Fruit fly (Drosophila melanogaster) whole organism, embryonic: ENCODE data around the gene Acat1.

Source experiments
- Abd-B ChIP-seq: fragments of 200-800 bp; sonication (Bioruptor generic); optimal IDR thresholded peaks from 2 replicates; lab custom pipeline; 2018; ENCODE audit warnings: missing biosample characterization, mild to moderate bottlenecking, missing genetic modification characterization, moderate library complexity
- Adf1 ChIP-seq: fragments of 200-800 bp; sonication (Bioruptor generic); IDR thresholded peaks from 2 replicates; pipeline ENCODE4 v1.3.6; 2022; ENCODE audit warnings: missing biosample characterization, missing genetic modification characterization
- Atf6 ChIP-seq: fragments of 200-800 bp; sonication (Bioruptor generic); IDR thresholded peaks from 2 replicates; pipeline ENCODE4 v1.3.6; 2022; ENCODE audit warnings: missing biosample characterization, missing genetic modification characterization
- B-H1 ChIP-seq: fragments of 200-800 bp; sonication (Bioruptor generic); IDR thresholded peaks from 3 replicates; pipeline ENCODE4 v1.3.6; 2022; ENCODE audit warnings: missing biosample characterization, missing genetic modification characterization
- CG10321 ChIP-seq: fragments of 200-800 bp; sonication (Bioruptor generic); IDR thresholded peaks from 2 replicates; pipeline ENCODE4 v1.3.6; 2022; ENCODE audit warnings: missing biosample characterization, missing genetic modification characterization
- CG11085 ChIP-seq: fragments of 200-800 bp; sonication (Bioruptor generic); IDR thresholded peaks from 2 replicates; pipeline ENCODE4 v1.3.6; 2022; ENCODE audit warnings: missing biosample characterization, missing genetic modification characterization
- CG11456 ChIP-seq: fragments of 200-800 bp; sonication (Bioruptor generic); IDR thresholded peaks from 3 replicates; pipeline ENCODE4 v1.3.6; 2022; ENCODE audit warnings: missing biosample characterization, missing genetic modification characterization
- CG12104 ChIP-seq: fragments of 200-800 bp; sonication (Bioruptor generic); optimal IDR thresholded peaks from 3 replicates; lab custom pipeline; 2016; ENCODE audit warnings: missing biosample characterization, missing genetic modification characterization
- CG1233 ChIP-seq: fragments of 200-800 bp; sonication (Bioruptor generic); optimal IDR thresholded peaks from 4 replicates; lab custom pipeline; 2018; ENCODE audit warnings: missing biosample characterization, mild to moderate bottlenecking, missing genetic modification characterization
- CG13296 ChIP-seq: fragments of 200-800 bp; sonication (Bioruptor generic); optimal IDR thresholded peaks from 3 replicates; lab custom pipeline; 2018; ENCODE audit warnings: missing biosample characterization, mild to moderate bottlenecking, missing genetic modification characterization
- CG14050 ChIP-seq: fragments of 200-800 bp; sonication (Bioruptor generic); IDR thresholded peaks from 3 replicates; pipeline ENCODE4 v1.3.6; 2022; ENCODE audit warnings: missing biosample characterization, missing genetic modification characterization
- CG15011 ChIP-seq: fragments of 200-800 bp; sonication (Bioruptor generic); optimal IDR thresholded peaks from 3 replicates; lab custom pipeline; 2018; ENCODE audit warnings: missing biosample characterization, mild to moderate bottlenecking, missing genetic modification characterization
- CG15269 ChIP-seq: fragments of 200-800 bp; sonication (Bioruptor generic); optimal IDR thresholded peaks from 2 replicates; lab custom pipeline; 2018; ENCODE audit warnings: missing biosample characterization, mild to moderate bottlenecking, missing genetic modification characterization, moderate library complexity
- CG17361 ChIP-seq: fragments of 200-800 bp; sonication (Bioruptor generic); IDR thresholded peaks from 3 replicates; pipeline ENCODE4 v1.3.6; 2022; ENCODE audit warnings: missing biosample characterization, missing genetic modification characterization
- CG17912 ChIP-seq: fragments of 200-800 bp; sonication (Bioruptor generic); optimal IDR thresholded peaks from 2 replicates; lab custom pipeline; 2018; ENCODE audit warnings: missing biosample characterization, mild to moderate bottlenecking, missing genetic modification characterization
- CG2120 ChIP-seq: fragments of 200-800 bp; sonication (Bioruptor generic); optimal IDR thresholded peaks from 3 replicates; lab custom pipeline; 2016; ENCODE audit warnings: missing biosample characterization, missing genetic modification characterization
- CG2129 ChIP-seq: fragments of 200-800 bp; sonication (Bioruptor generic); IDR thresholded peaks from 2 replicates; pipeline ENCODE4 v1.3.6; 2022; ENCODE audit warnings: missing biosample characterization, missing genetic modification characterization; ENCODE audit not compliant: partially characterized antibody
- CG31224 ChIP-seq: fragments of 200-800 bp; sonication (Bioruptor generic); IDR thresholded peaks from 2 replicates; pipeline ENCODE4 v1.3.6; 2022; ENCODE audit warnings: missing biosample characterization, missing genetic modification characterization
- CG31365 ChIP-seq: fragments of 200-800 bp; sonication (Bioruptor generic); optimal IDR thresholded peaks from 2 replicates; lab custom pipeline; 2018; ENCODE audit warnings: missing biosample characterization, mild to moderate bottlenecking, missing genetic modification characterization
- CG3163 ChIP-seq: fragments of 200-800 bp; sonication (Bioruptor generic); optimal IDR thresholded peaks from 3 replicates; lab custom pipeline; 2016; ENCODE audit warnings: missing biosample characterization, missing genetic modification characterization
- CG6272 ChIP-seq: fragments of 200-800 bp; sonication (Bioruptor generic); IDR thresholded peaks from 2 replicates; pipeline ENCODE4 v1.3.6; 2022; ENCODE audit warnings: missing biosample characterization, missing genetic modification characterization
- CG7987 ChIP-seq: fragments of 200-800 bp; sonication (Bioruptor generic); optimal IDR thresholded peaks from 2 replicates; lab custom pipeline; 2018; ENCODE audit warnings: missing biosample characterization, mild to moderate bottlenecking, missing genetic modification characterization, moderate library complexity
- CG8290 ChIP-seq, 3 experiments: fragments of 200-800 bp; sonication (Bioruptor generic); optimal IDR thresholded peaks; 2 replicates each; lab custom pipeline; 2016 to 2019; ENCODE audit warnings: missing biosample characterization in 3 of 3, missing genetic modification characterization in 3 of 3, mild to moderate bottlenecking in 2 of 3, moderate library complexity in 1 of 3
- D19B ChIP-seq: fragments of 200-800 bp; sonication (Bioruptor generic); optimal IDR thresholded peaks from 2 replicates; lab custom pipeline; 2017; ENCODE audit warnings: missing biosample characterization, mild to moderate bottlenecking, missing genetic modification characterization
- Fer3 ChIP-seq: fragments of 200-800 bp; sonication (Bioruptor generic); optimal IDR thresholded peaks from 2 replicates; lab custom pipeline; 2018; ENCODE audit warnings: missing biosample characterization, mild to moderate bottlenecking, missing genetic modification characterization, moderate library complexity
- HLH3B ChIP-seq: fragments of 200-800 bp; sonication (Bioruptor generic); IDR thresholded peaks from 2 replicates; pipeline ENCODE4 v1.3.6; 2022; ENCODE audit warnings: missing biosample characterization, missing genetic modification characterization
- NK7.1 ChIP-seq: fragments of 200-800 bp; sonication (Bioruptor generic); optimal IDR thresholded peaks from 3 replicates; lab custom pipeline; 2016; ENCODE audit warnings: missing biosample characterization, missing genetic modification characterization
- PHDP ChIP-seq: fragments of 200-800 bp; sonication (Bioruptor generic); optimal IDR thresholded peaks from 3 replicates; lab custom pipeline; 2018; ENCODE audit warnings: missing biosample characterization, mild to moderate bottlenecking, missing genetic modification characterization, moderate library complexity
- Sox100B ChIP-seq: fragments of 200-800 bp; sonication (Bioruptor generic); optimal IDR thresholded peaks from 3 replicates; lab custom pipeline; 2018; ENCODE audit warnings: missing biosample characterization, mild to moderate bottlenecking, missing genetic modification characterization
- TFAM ChIP-seq: fragments of 200-800 bp; sonication (Bioruptor generic); optimal IDR thresholded peaks from 2 replicates; lab custom pipeline; 2017; ENCODE audit warnings: missing biosample characterization, missing genetic modification characterization, inconsistent platforms
- aop ChIP-seq: fragments of 200-800 bp; sonication (Bioruptor generic); IDR thresholded peaks from 2 replicates; pipeline ENCODE4 v1.3.6; 2022; ENCODE audit warnings: missing biosample characterization, missing genetic modification characterization
- ara ChIP-seq: fragments of 200-800 bp; sonication (Bioruptor generic); IDR thresholded peaks from 2 replicates; pipeline ENCODE4 v1.3.6; 2022; ENCODE audit warnings: missing biosample characterization, missing genetic modification characterization
- ash1 ChIP-seq: fragments of 200-800 bp; sonication (Bioruptor generic); optimal IDR thresholded peaks from 2 replicates; lab custom pipeline; 2018; ENCODE audit warnings: missing biosample characterization, mild to moderate bottlenecking, missing genetic modification characterization
- bsh ChIP-seq, 2 experiments: fragments of 200-800 bp; sonication (Bioruptor generic); optimal IDR thresholded peaks; 2 replicates each; lab custom pipeline; 2017 to 2018; ENCODE audit warnings: mild to moderate bottlenecking in 2 of 2, missing biosample characterization in 2 of 2, missing genetic modification characterization in 2 of 2, moderate library complexity in 1 of 2
- chn ChIP-seq: fragments of 200-800 bp; sonication (Bioruptor generic); optimal IDR thresholded peaks from 2 replicates; lab custom pipeline; 2016; ENCODE audit warnings: missing biosample characterization, missing genetic modification characterization
- exex ChIP-seq: fragments of 200-800 bp; sonication (Bioruptor generic); optimal IDR thresholded peaks from 4 replicates; lab custom pipeline; 2018; ENCODE audit warnings: missing biosample characterization, mild to moderate bottlenecking, missing genetic modification characterization, moderate library complexity
- hbn ChIP-seq: fragments of 200-800 bp; sonication (Bioruptor generic); IDR thresholded peaks from 2 replicates; pipeline ENCODE4 v1.3.6; 2022; ENCODE audit warnings: missing biosample characterization, missing genetic modification characterization; ENCODE audit not compliant: partially characterized antibody
- jumu ChIP-seq: fragments of 200-800 bp; sonication (Bioruptor generic); optimal IDR thresholded peaks from 3 replicates; lab custom pipeline; 2016; ENCODE audit warnings: missing biosample characterization, missing genetic modification characterization
- kay ChIP-seq: fragments of 200-800 bp; sonication (Bioruptor generic); optimal IDR thresholded peaks from 2 replicates; lab custom pipeline; 2016; ENCODE audit warnings: missing biosample characterization, missing genetic modification characterization
- lab ChIP-seq: fragments of 200-800 bp; sonication (Bioruptor generic); optimal IDR thresholded peaks from 3 replicates; lab custom pipeline; 2017; ENCODE audit warnings: missing biosample characterization, missing genetic modification characterization, mild to moderate bottlenecking, moderate library complexity, missing genetic modification reagents
- luna ChIP-seq: fragments of 200-800 bp; sonication (Bioruptor generic); optimal IDR thresholded peaks from 2 replicates; lab custom pipeline; 2016; ENCODE audit warnings: missing biosample characterization, missing genetic modification characterization
- mld ChIP-seq: fragments of 200-800 bp; sonication (Bioruptor generic); IDR thresholded peaks from 3 replicates; pipeline ENCODE4 v1.3.6; 2022; ENCODE audit warnings: missing biosample characterization, missing genetic modification characterization; ENCODE audit not compliant: partially characterized antibody
- pho ChIP-seq: fragments of 200-800 bp; sonication (Bioruptor generic); optimal IDR thresholded peaks from 2 replicates; lab custom pipeline; 2016; ENCODE audit warnings: missing biosample characterization, missing genetic modification characterization
- pum ChIP-seq: fragments of 200-800 bp; sonication (Bioruptor generic); optimal IDR thresholded peaks from 2 replicates; lab custom pipeline; 2016; ENCODE audit warnings: missing biosample characterization, missing genetic modification characterization
- scrt ChIP-seq: fragments of 200-800 bp; sonication (Bioruptor generic); optimal IDR thresholded peaks from 2 replicates; lab custom pipeline; 2018; ENCODE audit warnings: missing biosample characterization, mild to moderate bottlenecking, missing genetic modification characterization, moderate library complexity
- slou ChIP-seq: fragments of 200-800 bp; sonication (Bioruptor generic); optimal IDR thresholded peaks from 3 replicates; lab custom pipeline; 2016; ENCODE audit warnings: missing biosample characterization, missing genetic modification characterization
- tup ChIP-seq: fragments of 200-800 bp; sonication (Bioruptor generic); optimal IDR thresholded peaks from 2 replicates; lab custom pipeline; 2016; ENCODE audit warnings: missing biosample characterization, mild to moderate bottlenecking, missing genetic modification characterization, moderate library complexity
- yki ChIP-seq: fragments of >200 bp; optimal IDR thresholded peaks from 3 replicates; lab custom pipeline; 2018
- zen ChIP-seq: fragments of 200-800 bp; sonication (Bioruptor generic); optimal IDR thresholded peaks from 3 replicates; lab custom pipeline; 2018; ENCODE audit warnings: missing biosample characterization, mild to moderate bottlenecking, missing genetic modification characterization, moderate library complexity

Gene Acat1

DNA sequence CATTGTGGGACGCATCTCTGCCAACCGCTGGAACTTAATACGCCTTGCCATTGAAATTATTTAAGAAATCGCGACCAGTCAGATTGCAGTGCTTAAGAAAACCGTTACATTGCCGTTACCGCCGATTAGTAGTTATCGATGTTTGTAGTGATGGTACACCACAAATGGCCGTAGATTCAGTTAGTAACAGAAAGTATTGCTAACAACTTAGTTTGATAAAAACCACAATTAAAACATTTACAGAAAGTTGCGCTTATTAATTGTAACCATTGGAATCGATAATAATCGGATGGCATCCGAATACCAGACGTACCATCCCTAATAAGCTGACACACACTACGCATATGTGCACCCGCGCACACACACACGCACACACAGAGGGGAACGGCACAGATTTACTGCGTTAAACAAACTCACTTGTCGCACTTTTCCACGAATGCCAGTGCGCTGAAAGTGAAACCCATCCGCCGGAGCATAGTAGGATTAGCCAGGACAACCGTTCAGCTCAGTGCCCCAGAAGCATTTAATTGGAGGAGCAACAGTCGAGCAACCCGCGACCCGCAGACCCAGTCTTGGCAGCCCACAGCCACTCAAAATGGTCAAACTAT, 31.6 kb upstream of the Acat1 start, which contains the start of the genes hdm and Ykt6 (continued):
- peak; percentile 60 for TF ChIP-seq tup (GFP tag; lab: Kevin White, UChicago)
- peak; percentile 59 for TF ChIP-seq CG13296 (GFP tag; lab: Kevin White, UChicago)
- peak; percentile 43; the same call in 1 of the 2 replicates for TF ChIP-seq aop
- no peak for TF ChIP-seq CG15269 (tag; lab: Kevin White, UChicago)
- TF ChIP-seq zen (tag; lab: Kevin White, UChicago) = peak; percentile 71
- no peak; the same call in 2 of the 3 replicates for TF ChIP-seq CG17361
- peak; percentile 93 for TF ChIP-seq CG2129 (GFP tag; lab: Robert Waterston, UW)
- TF ChIP-seq pum (GFP tag; lab: Kevin White, UChicago) = peak; percentile 80
- peak; percentile 56 for TF ChIP-seq CG1233 (GFP tag; lab: Kevin White, UChicago)
- TF ChIP-seq CG31365 (tag; lab: Kevin White, UChicago) = peak; percentile 36
- peak; percentile 44; the same call in 2 of the 3 replicates for TF ChIP-seq B-H1 (GFP tag; lab: Robert Waterston, UW)
- TF ChIP-seq jumu (GFP tag; lab: Kevin White, UChicago) = peak; percentile 86
- TF ChIP-seq TFAM (GFP tag; lab: Kevin White, UChicago) = no peak
- TF ChIP-seq CG3163 = peak; percentile 73
- peak; percentile 66 for TF ChIP-seq CG31224
- TF ChIP-seq CG17912 (GFP tag; lab: Kevin White, UChicago) = no peak
- peak; percentile 49 for TF ChIP-seq exex (tag; lab: Kevin White, UChicago)
- no peak for TF ChIP-seq yki (lab: Kevin White, UChicago)
- peak; percentile 68 for TF ChIP-seq CG8290 (GFP tag; optimal IDR thresholded peaks at IDR 0.05; lab: Kevin White, UChicago)
- peak in 1 of 2 experiments; percentile 14 for TF ChIP-seq CG8290 (tag; optimal IDR thresholded peaks at IDR 0.05; lab: Kevin White, UChicago)
- peak; percentile 76 for TF ChIP-seq chn (GFP tag; lab: Kevin White, UChicago)
- TF ChIP-seq CG10321 (GFP tag; lab: Robert Waterston, UW) = no peak
- peak; percentile 85 for TF ChIP-seq CG6272 (GFP tag; lab: Robert Waterston, UW)
- TF ChIP-seq pho = peak; percentile 76
- peak; percentile 72 for TF ChIP-seq PHDP (tag; lab: Kevin White, UChicago)
- TF ChIP-seq Atf6 (GFP tag; lab: Robert Waterston, UW) = peak; percentile 85
- peak; percentile 31 for TF ChIP-seq D19B (GFP tag; lab: Kevin White, UChicago)
- TF ChIP-seq slou (GFP tag; lab: Kevin White, UChicago) = peak; percentile 64
- TF ChIP-seq Abd-B (GFP tag; lab: Kevin White, UChicago) = no peak
- peak; percentile 75 for TF ChIP-seq CG14050 (GFP tag; lab: Robert Waterston, UW)
- peak; percentile 85 for TF ChIP-seq ara
- TF ChIP-seq CG2120 (GFP tag; lab: Kevin White, UChicago) = peak; percentile 89
- no peak for TF ChIP-seq CG15011 (GFP tag; lab: Kevin White, UChicago)
- no peak for TF ChIP-seq ash1
- peak; percentile 43 for TF ChIP-seq CG7987
- TF ChIP-seq HLH3B (GFP tag; lab: Robert Waterston, UW) = peak; percentile 77
- peak; percentile 51 for TF ChIP-seq CG12104 (GFP tag; lab: Kevin White, UChicago)
- no peak; the same call in 1 of the 3 replicates for TF ChIP-seq CG11456 (GFP tag; lab: Robert Waterston, UW)
- no peak for TF ChIP-seq Fer3 (tag; lab: Kevin White, UChicago)
- no peak for TF ChIP-seq lab
- TF ChIP-seq CG11085 (GFP tag; lab: Robert Waterston, UW) = peak; percentile 68
- TF ChIP-seq mld = peak; percentile 84; the same call in 2 of the 3 replicates
- peak; percentile 60 for TF ChIP-seq Adf1
- TF ChIP-seq Sox100B = no peak
- peak; percentile 29 for TF ChIP-seq scrt
- peak; percentile 79 for TF ChIP-seq kay (GFP tag; lab: Kevin White, UChicago)
- peak; percentile 38 for TF ChIP-seq luna (GFP tag; lab: Kevin White, UChicago)
- peak; percentile 96 for TF ChIP-seq hbn (GFP tag; lab: Robert Waterston, UW)
- TF ChIP-seq NK7.1 (GFP tag; lab: Kevin White, UChicago) = peak; percentile 51
- peak in 1 of 2 experiments; percentile 78 for TF ChIP-seq bsh (GFP tag; optimal IDR thresholded peaks at IDR 0.05; lab: Kevin White, UChicago)
